Worm (Caenorhabditis elegans): ENCODE data around the gene nas-1.
A peak's percentile ranks its signal among the peaks of the same experiment; 100 is the strongest.

ce11 chrIII:13359847-13360246 is 45.8 kb upstream of the nas-1 start:
- TF ChIP-seq nhr-28 (tag; optimal IDR thresholded peaks at IDR 0.05) (no peak), flh-1 (GFP tag; optimal IDR thresholded peaks at IDR 0.05) (no peak), elt-3 (tag; optimal IDR thresholded peaks at IDR 0.05) (no peak), pha-4 (tag; optimal IDR thresholded peaks at IDR 0.05) (no peak), nhr-12 (tag; optimal IDR thresholded peaks at IDR 0.05) (no peak), M03D4.4 (tag; optimal IDR thresholded peaks at IDR 0.05) (no peak), nhr-2 (tag; optimal IDR thresholded peaks at IDR 0.05) (no peak), zip-8 (tag; optimal IDR thresholded peaks at IDR 0.05) (no peak), blmp-1 (tag; optimal IDR thresholded peaks at IDR 0.05) (no peak), bed-3 (GFP tag; optimal IDR thresholded peaks at IDR 0.05) (no peak), snpc-4 (tag; optimal IDR thresholded peaks at IDR 0.05) (no peak), lin-13 (tag; optimal IDR thresholded peaks at IDR 0.05) (no peak), mep-1 (tag; optimal IDR thresholded peaks at IDR 0.05) (peak; percentile 45)

Data from whole organism, mixed stage, embryonic.